Worm (Caenorhabditis elegans) whole organism, late embryonic: ENCODE results near the gene arcp-1.

ENCODE experiments used
- C38D4.7 ChIP-seq: fragments of 200-800 bp; sonication (Bioruptor generic); optimal IDR thresholded peaks from 2 replicates; lab custom pipeline; 2018; ENCODE audit warnings: mild to moderate bottlenecking, missing genetic modification characterization, moderate library complexity, missing compliant biosample characterization
- F13H6.1 ChIP-seq: sonication (generic microtip); optimal IDR thresholded peaks from 2 replicates; lab custom pipeline; 2016; ENCODE audit warnings: missing genetic modification characterization, missing compliant biosample characterization
- K02D7.2 ChIP-seq: sonication (generic microtip); optimal IDR thresholded peaks from 2 replicates; lab custom pipeline; 2017; ENCODE audit warnings: mild to moderate bottlenecking, missing genetic modification characterization, missing compliant biosample characterization
- T23F11.4 ChIP-seq: fragments of 200-800 bp; sonication (Bioruptor generic); optimal IDR thresholded peaks from 2 replicates; lab custom pipeline; 2018; ENCODE audit warnings: mild to moderate bottlenecking, missing genetic modification characterization, missing compliant biosample characterization
- Y22D7AL.16 ChIP-seq: sonication (generic microtip); optimal IDR thresholded peaks from 2 replicates; lab custom pipeline; 2016; ENCODE audit warnings: missing genetic modification characterization, missing compliant biosample characterization
- ahr-1 ChIP-seq: sonication (generic microtip); optimal IDR thresholded peaks from 2 replicates; lab custom pipeline; 2016; ENCODE audit warnings: missing genetic modification characterization, missing compliant biosample characterization
- ama-1 ChIP-seq: fragments of 150-350 bp; optimal IDR thresholded peaks from 2 replicates; lab custom pipeline; 2014
- ceh-48 ChIP-seq: sonication (generic microtip); optimal IDR thresholded peaks from 2 replicates; lab custom pipeline; 2016; ENCODE audit warnings: missing genetic modification characterization, inconsistent platforms, missing compliant biosample characterization
- che-1 ChIP-seq: sonication (generic microtip); optimal IDR thresholded peaks from 2 replicates; lab custom pipeline; 2016; ENCODE audit warnings: mild to moderate bottlenecking, missing genetic modification characterization, missing compliant biosample characterization
- dmd-4 ChIP-seq: sonication (generic microtip); optimal IDR thresholded peaks from 2 replicates; lab custom pipeline; 2016; ENCODE audit warnings: borderline replicate concordance, missing genetic modification characterization, missing compliant biosample characterization
- elt-2 ChIP-seq: sonication (generic microtip); optimal IDR thresholded peaks from 2 replicates; lab custom pipeline; 2016; ENCODE audit warnings: missing genetic modification reagents, missing genetic modification characterization, missing compliant biosample characterization
- elt-4 ChIP-seq: sonication (generic microtip); optimal IDR thresholded peaks from 2 replicates; lab custom pipeline; 2016; ENCODE audit warnings: missing genetic modification characterization, missing compliant biosample characterization
- ets-4 ChIP-seq: sonication (generic microtip); optimal IDR thresholded peaks from 2 replicates; lab custom pipeline; 2016; ENCODE audit warnings: missing genetic modification characterization, missing compliant biosample characterization
- eyg-1 ChIP-seq: sonication (generic microtip); optimal IDR thresholded peaks from 2 replicates; lab custom pipeline; 2016; ENCODE audit warnings: missing genotype, missing genetic modification characterization, missing compliant biosample characterization
- fkh-6 ChIP-seq: sonication (generic microtip); optimal IDR thresholded peaks from 2 replicates; lab custom pipeline; 2016; ENCODE audit warnings: missing genetic modification characterization, missing compliant biosample characterization
- gmeb-2 ChIP-seq: sonication (generic microtip); optimal IDR thresholded peaks from 2 replicates; lab custom pipeline; 2016; ENCODE audit warnings: missing genetic modification characterization, inconsistent platforms, missing compliant biosample characterization
- hlh-13 ChIP-seq: fragments of 200-800 bp; sonication (Bioruptor generic); optimal IDR thresholded peaks from 2 replicates; lab custom pipeline; 2018; ENCODE audit warnings: mild to moderate bottlenecking, missing genetic modification characterization, missing compliant biosample characterization
- hlh-15 ChIP-seq: sonication (generic microtip); optimal IDR thresholded peaks from 2 replicates; lab custom pipeline; 2016; ENCODE audit warnings: missing genetic modification characterization, missing compliant biosample characterization
- hlh-30 ChIP-seq: sonication (generic microtip); optimal IDR thresholded peaks from 2 replicates; lab custom pipeline; 2017; ENCODE audit warnings: antibody characterized with exemption, missing genetic modification characterization, missing compliant biosample characterization; ENCODE audit not compliant: insufficient read depth
- hlh-6 ChIP-seq: sonication (generic microtip); optimal IDR thresholded peaks from 2 replicates; lab custom pipeline; 2016; ENCODE audit warnings: missing genotype, missing genetic modification characterization, missing compliant biosample characterization
- lim-6 ChIP-seq: sonication (generic microtip); optimal IDR thresholded peaks from 2 replicates; lab custom pipeline; 2016; ENCODE audit warnings: missing genetic modification characterization, missing compliant biosample characterization
- lin-11 ChIP-seq: fragments of 200-800 bp; sonication (Bioruptor generic); optimal IDR thresholded peaks from 2 replicates; lab custom pipeline; 2018; ENCODE audit warnings: mild to moderate bottlenecking, missing genetic modification characterization, missing compliant biosample characterization
- mec-3 ChIP-seq: sonication (generic microtip); optimal IDR thresholded peaks from 2 replicates; lab custom pipeline; 2016; ENCODE audit warnings: borderline replicate concordance, missing genetic modification characterization, missing compliant biosample characterization
- nhr-11 ChIP-seq: fragments of 150-350 bp; optimal IDR thresholded peaks from 2 replicates; lab custom pipeline; 2014; ENCODE audit warnings: missing biosample characterization, missing genetic modification characterization
- nhr-232 ChIP-seq: sonication (generic microtip); optimal IDR thresholded peaks from 2 replicates; lab custom pipeline; 2016; ENCODE audit warnings: missing genetic modification characterization, missing compliant biosample characterization
- pag-3 ChIP-seq: sonication (generic microtip); optimal IDR thresholded peaks from 2 replicates; lab custom pipeline; 2016; ENCODE audit warnings: missing compliant biosample characterization, missing genetic modification characterization, borderline replicate concordance
- pros-1 ChIP-seq: fragments of 150-350 bp; optimal IDR thresholded peaks from 2 replicates; lab custom pipeline; 2014; ENCODE audit warnings: missing biosample characterization, missing genetic modification reagents, missing genetic modification characterization
- ref-2 ChIP-seq: sonication (generic microtip); optimal IDR thresholded peaks from 2 replicates; lab custom pipeline; 2016; ENCODE audit warnings: missing genetic modification characterization, missing compliant biosample characterization
- rnt-1 ChIP-seq: sonication (generic microtip); optimal IDR thresholded peaks from 2 replicates; lab custom pipeline; 2016; ENCODE audit warnings: missing genetic modification characterization, missing compliant biosample characterization
- sox-2 ChIP-seq: fragments of 200-800 bp; sonication (Bioruptor generic); IDR thresholded peaks from 2 replicates; pipeline ENCODE4 v1.3.6; 2022; ENCODE audit warnings: missing genetic modification reagents, missing genetic modification characterization, missing compliant biosample characterization
- sox-4 ChIP-seq: sonication (generic microtip); optimal IDR thresholded peaks from 2 replicates; lab custom pipeline; 2017; ENCODE audit warnings: mild to moderate bottlenecking, missing genetic modification characterization, inconsistent platforms, missing compliant biosample characterization
- syd-9 ChIP-seq: sonication (generic microtip); optimal IDR thresholded peaks from 2 replicates; lab custom pipeline; 2016; ENCODE audit warnings: mild to moderate bottlenecking, missing genetic modification characterization, moderate library complexity, missing compliant biosample characterization
- tbx-2 ChIP-seq: sonication (generic microtip); optimal IDR thresholded peaks from 2 replicates; lab custom pipeline; 2016; ENCODE audit warnings: missing genetic modification characterization, missing compliant biosample characterization
- tbx-7 ChIP-seq: sonication (generic microtip); optimal IDR thresholded peaks from 2 replicates; lab custom pipeline; 2016; ENCODE audit warnings: missing genotype, missing genetic modification characterization, missing compliant biosample characterization
- unc-3 ChIP-seq, 2 experiments: fragments of 200-800 bp in 1 of 2; sonication (Bioruptor generic) in 1 of 2; sonication (generic microtip) in 1 of 2; conservative IDR thresholded peaks in 1 of 2; optimal IDR thresholded peaks in 1 of 2; 2 replicates each; pipeline versions ENCODE4 v1.3.6 to Lab custom; 2016 to 2022; ENCODE audit warnings: missing compliant biosample characterization in 2 of 2, missing genetic modification characterization in 2 of 2, missing genetic modification reagents in 1 of 2
- unc-42 ChIP-seq: sonication (generic microtip); optimal IDR thresholded peaks from 2 replicates; lab custom pipeline; 2016; ENCODE audit warnings: missing genotype, missing genetic modification characterization, missing compliant biosample characterization
- unc-86 ChIP-seq: sonication (generic microtip); optimal IDR thresholded peaks from 2 replicates; lab custom pipeline; 2016; ENCODE audit warnings: missing genetic modification characterization, missing compliant biosample characterization
- ztf-16 ChIP-seq: sonication (generic microtip); optimal IDR thresholded peaks from 2 replicates; lab custom pipeline; 2017; ENCODE audit warnings: missing genetic modification characterization, missing compliant biosample characterization

arcp-1 gene

ce11 chrIII:3723726-3724125 is 35.5 kb downstream of the arcp-1 start:
- no peak for TF ChIP-seq nhr-11 (tag; lab: Kevin White, UChicago)
- no peak for TF ChIP-seq tbx-2 (tag; lab: Kevin White, UChicago)
- no peak for TF ChIP-seq che-1 (tag; lab: Kevin White, UChicago)
- TF ChIP-seq syd-9 (tag; lab: Kevin White, UChicago), result no peak
- TF ChIP-seq gmeb-2, result no peak
- no peak for TF ChIP-seq hlh-15
- TF ChIP-seq lim-6 (tag; lab: Kevin White, UChicago), result no peak
- no peak for TF ChIP-seq fkh-6 (tag; lab: Kevin White, UChicago)
- no peak for TF ChIP-seq T23F11.4 (GFP tag; lab: Kevin White, UChicago)

- TF ChIP-seq ahr-1 (tag; lab: Kevin White, UChicago), result no peak
- TF ChIP-seq pros-1 (tag; lab: Kevin White, UChicago), result no peak
- TF ChIP-seq unc-42 (tag; lab: Kevin White, UChicago), result peak; percentile 95
- no peak for TF ChIP-seq ets-4 (tag; lab: Kevin White, UChicago)
Measured at ce11 chrIII:3719564-3719963, 39.6 kb downstream of the arcp-1 start, which contains the start of gene C14B1.8. Gene C14B1.8, minus strand, starts transcription at chrIII:3719680.

ce11 chrIII:3716073-3716659 is 43.0 kb downstream of the arcp-1 start:
- TF ChIP-seq pag-3 (tag; lab: Kevin White, UChicago) (no peak), hlh-30 (no peak), dmd-4 (tag; lab: Kevin White, UChicago) (no peak), tbx-2 (tag; lab: Kevin White, UChicago) (peak; percentile 16), C38D4.7 (GFP tag; lab: Kevin White, UChicago) (no peak), Y22D7AL.16 (tag; lab: Kevin White, UChicago) (no peak), K02D7.2 (tag; lab: Kevin White, UChicago) (no peak)

ce11 chrIII:3713163-3713562 is 46.0 kb downstream of the arcp-1 start, which contains the start of gene nrde-1:
Gene nrde-1, plus strand, starts transcription at chrIII:3713463.
- TF ChIP-seq che-1 (tag; lab: Kevin White, UChicago) (no peak), elt-2 (tag; lab: Kevin White, UChicago) (no peak), T23F11.4 (GFP tag; lab: Kevin White, UChicago) (no peak), F13H6.1 (tag; lab: Kevin White, UChicago) (no peak), hlh-13 (GFP tag; lab: Kevin White, UChicago) (no peak), ref-2 (tag; lab: Kevin White, UChicago) (no peak), ztf-16 (no peak), ets-4 (tag; lab: Kevin White, UChicago) (no peak), sox-4 (no peak), mec-3 (no peak), unc-86 (tag; lab: Kevin White, UChicago) (no peak), tbx-7 (tag; lab: Kevin White, UChicago) (no peak), gmeb-2 (no peak), nhr-232 (tag; lab: Kevin White, UChicago) (no peak), ama-1 (lab: Kevin White, UChicago) (no peak), unc-3 (GFP tag; conservative IDR thresholded peaks at IDR 0.05; lab: Robert Waterston, UW) (no peak), unc-3 (tag; optimal IDR thresholded peaks at IDR 0.05; lab: Kevin White, UChicago) (no peak), tbx-2 (tag; lab: Kevin White, UChicago) (no peak), ceh-48 (tag; lab: Kevin White, UChicago) (no peak)

- TF ChIP-seq eyg-1, result no peak
- TF ChIP-seq hlh-30, result no peak
- TF ChIP-seq sox-2 (GFP tag; lab: Robert Waterston, UW), result no peak
- no peak for TF ChIP-seq elt-4 (tag; lab: Kevin White, UChicago)
- no peak for TF ChIP-seq gmeb-2
- TF ChIP-seq lin-11 (tag; lab: Kevin White, UChicago), result no peak
- TF ChIP-seq pag-3 (tag; lab: Kevin White, UChicago), result no peak
- no peak for TF ChIP-seq rnt-1 (tag; lab: Kevin White, UChicago)
- TF ChIP-seq hlh-6 (tag; lab: Kevin White, UChicago), result no peak
Measured at ce11 chrIII:3709030-3709429, 50.2 kb downstream of the arcp-1 start, which contains the start of gene alkb-8. Gene alkb-8, plus strand, starts transcription at chrIII:3709330.
